Fruit fly (Drosophila melanogaster): ENCODE results near the gene Wnt5.

- TF ChIP-seq CG8478 (optimal IDR thresholded peaks at IDR 0.05) (no peak), psq (optimal IDR thresholded peaks at IDR 0.05) (no peak), EcR (GFP tag; optimal IDR thresholded peaks at IDR 0.05) (no peak), pan (optimal IDR thresholded peaks at IDR 0.05) (no peak), usp (GFP tag; optimal IDR thresholded peaks at IDR 0.05) (no peak), Dll (optimal IDR thresholded peaks at IDR 0.05) (no peak)
Measured at dm6 chrX:18515988-18516541, 10.9 kb upstream of the Wnt5 start.
